Fruit fly (Drosophila melanogaster): Measurements from ENCODE around the gene AdamTS-A.

The AdamTS-A gene

dm6 chr3R:15494302-15494701 is 18.3 kb upstream of the AdamTS-A start, which contains the start of gene maca:
Gene maca (plus strand): TSS chr3R:15494602.
- TF ChIP-seq Pif1A (GFP tag; optimal IDR thresholded peaks at IDR 0.05) (no peak), Ets98B (GFP tag; IDR thresholded peaks at IDR 0.05) (no peak), Pif1B (GFP tag; optimal IDR thresholded peaks at IDR 0.05) (no peak), CG10348 (GFP tag; IDR thresholded peaks at IDR 0.05) (no peak), CG8159 (tag; optimal IDR thresholded peaks at IDR 0.05) (no peak), CG12605 (GFP tag; IDR thresholded peaks at IDR 0.05) (no peak), gl (tag; optimal IDR thresholded peaks at IDR 0.05) (no peak), rn (GFP tag; IDR thresholded peaks at IDR 0.05) (no peak), CG32121 (GFP tag; IDR thresholded peaks at IDR 0.05) (no peak)

- TF ChIP-seq CG14655 (GFP tag; optimal IDR thresholded peaks at IDR 0.05) (no peak), CG8159 (tag; optimal IDR thresholded peaks at IDR 0.05) (no peak), Pif1B (GFP tag; optimal IDR thresholded peaks at IDR 0.05) (no peak), CG13204 (GFP tag; optimal IDR thresholded peaks at IDR 0.05) (no peak), CG17806 (tag; optimal IDR thresholded peaks at IDR 0.05) (no peak), CG10348 (GFP tag; IDR thresholded peaks at IDR 0.05) (no peak), Pif1A (GFP tag; optimal IDR thresholded peaks at IDR 0.05) (no peak), D1 (tag; optimal IDR thresholded peaks at IDR 0.05) (no peak), rn (GFP tag; IDR thresholded peaks at IDR 0.05) (no peak), CG15710 (tag; optimal IDR thresholded peaks at IDR 0.05) (no peak), CG34367 (tag; optimal IDR thresholded peaks at IDR 0.05) (no peak), Ets98B (GFP tag; IDR thresholded peaks at IDR 0.05) (no peak), CG12605 (GFP tag; IDR thresholded peaks at IDR 0.05) (no peak), EcR (GFP tag; optimal IDR thresholded peaks at IDR 0.05) (no peak), CG9948 (tag; optimal IDR thresholded peaks at IDR 0.05) (no peak)
These were observed 17.2 kb upstream of the AdamTS-A start for dm6 chr3R:15493211-15493610.

- TF ChIP-seq CG17806 (tag; optimal IDR thresholded peaks at IDR 0.05), result no peak
- no peak for TF ChIP-seq Pif1B (GFP tag; optimal IDR thresholded peaks at IDR 0.05)
- TF ChIP-seq Ets98B (GFP tag; IDR thresholded peaks at IDR 0.05), result no peak
- no peak for TF ChIP-seq CG9948 (tag; optimal IDR thresholded peaks at IDR 0.05)
- no peak for TF ChIP-seq EcR (GFP tag; optimal IDR thresholded peaks at IDR 0.05)
- TF ChIP-seq fd96Ca (GFP tag; IDR thresholded peaks at IDR 0.05), result no peak
- TF ChIP-seq CG32121 (GFP tag; IDR thresholded peaks at IDR 0.05), result no peak
- TF ChIP-seq CG8301 (tag; optimal IDR thresholded peaks at IDR 0.05), result no peak
- no peak for TF ChIP-seq D1 (tag; optimal IDR thresholded peaks at IDR 0.05)
- TF ChIP-seq CG14655 (GFP tag; optimal IDR thresholded peaks at IDR 0.05), result no peak
- no peak for TF ChIP-seq rn (GFP tag; IDR thresholded peaks at IDR 0.05)
- TF ChIP-seq CG34367 (tag; optimal IDR thresholded peaks at IDR 0.05), result no peak
- TF ChIP-seq CG10348 (GFP tag; IDR thresholded peaks at IDR 0.05), result no peak
- TF ChIP-seq CG12605 (GFP tag; IDR thresholded peaks at IDR 0.05), result no peak
- no peak for TF ChIP-seq CG15710 (tag; optimal IDR thresholded peaks at IDR 0.05)
- no peak for TF ChIP-seq Snoo (tag; optimal IDR thresholded peaks at IDR 0.05)
- no peak for TF ChIP-seq Pif1A (GFP tag; optimal IDR thresholded peaks at IDR 0.05)
These were observed 9.9 kb upstream of the AdamTS-A start, which contains the start of gene obe for dm6 chr3R:15485866-15486265. Gene obe (plus strand): TSS chr3R:15486050.

dm6 chr3R:15485296-15485695 is 9.3 kb upstream of the AdamTS-A start, which contains the start of gene Trissin:
Gene Trissin (minus strand): TSS chr3R:15485396.
- TF ChIP-seq CG9948 (tag; optimal IDR thresholded peaks at IDR 0.05), result no peak
- TF ChIP-seq fd96Ca (GFP tag; IDR thresholded peaks at IDR 0.05), result no peak
- TF ChIP-seq D1 (tag; optimal IDR thresholded peaks at IDR 0.05), result no peak
- no peak for TF ChIP-seq CG12605 (GFP tag; IDR thresholded peaks at IDR 0.05)
- no peak for TF ChIP-seq gl (tag; optimal IDR thresholded peaks at IDR 0.05)
- no peak for TF ChIP-seq CG10348 (GFP tag; IDR thresholded peaks at IDR 0.05)
- TF ChIP-seq Ets98B (GFP tag; IDR thresholded peaks at IDR 0.05), result no peak
- no peak for TF ChIP-seq CG34367 (tag; optimal IDR thresholded peaks at IDR 0.05)
- TF ChIP-seq CG17806 (tag; optimal IDR thresholded peaks at IDR 0.05), result no peak
- no peak for TF ChIP-seq CG8159 (tag; optimal IDR thresholded peaks at IDR 0.05)
- no peak for TF ChIP-seq CG14655 (GFP tag; optimal IDR thresholded peaks at IDR 0.05)
- TF ChIP-seq rn (GFP tag; IDR thresholded peaks at IDR 0.05), result no peak
- TF ChIP-seq Pif1A (GFP tag; optimal IDR thresholded peaks at IDR 0.05), result no peak
- no peak for TF ChIP-seq EcR (GFP tag; optimal IDR thresholded peaks at IDR 0.05)
- no peak for TF ChIP-seq CG4496 (GFP tag; IDR thresholded peaks at IDR 0.05)
- TF ChIP-seq CG8301 (tag; optimal IDR thresholded peaks at IDR 0.05), result no peak
- TF ChIP-seq Pif1B (GFP tag; optimal IDR thresholded peaks at IDR 0.05), result no peak
- no peak for TF ChIP-seq CG13204 (GFP tag; optimal IDR thresholded peaks at IDR 0.05)

- no peak for TF ChIP-seq CG32121 (GFP tag; IDR thresholded peaks at IDR 0.05)
- TF ChIP-seq CG13204 (GFP tag; optimal IDR thresholded peaks at IDR 0.05), result no peak
- no peak for TF ChIP-seq gl (tag; optimal IDR thresholded peaks at IDR 0.05)
- no peak for TF ChIP-seq EcR (GFP tag; optimal IDR thresholded peaks at IDR 0.05)
- TF ChIP-seq rn (GFP tag; IDR thresholded peaks at IDR 0.05), result no peak
- no peak for TF ChIP-seq Pif1B (GFP tag; optimal IDR thresholded peaks at IDR 0.05)
- TF ChIP-seq CG34367 (tag; optimal IDR thresholded peaks at IDR 0.05), result no peak
- TF ChIP-seq CG10348 (GFP tag; IDR thresholded peaks at IDR 0.05), result no peak
- no peak for TF ChIP-seq CG15710 (tag; optimal IDR thresholded peaks at IDR 0.05)
- no peak for TF ChIP-seq CG8159 (tag; optimal IDR thresholded peaks at IDR 0.05)
- TF ChIP-seq Snoo (tag; optimal IDR thresholded peaks at IDR 0.05), result no peak
- no peak for TF ChIP-seq Ets98B (GFP tag; IDR thresholded peaks at IDR 0.05)
- no peak for TF ChIP-seq CG4496 (GFP tag; IDR thresholded peaks at IDR 0.05)
- TF ChIP-seq CG8301 (tag; optimal IDR thresholded peaks at IDR 0.05), result no peak
- TF ChIP-seq CG9948 (tag; optimal IDR thresholded peaks at IDR 0.05), result no peak
- TF ChIP-seq fd96Ca (GFP tag; IDR thresholded peaks at IDR 0.05), result no peak
- TF ChIP-seq CG17806 (tag; optimal IDR thresholded peaks at IDR 0.05), result no peak
- TF ChIP-seq CG12605 (GFP tag; IDR thresholded peaks at IDR 0.05), result no peak
- no peak for TF ChIP-seq CG14655 (GFP tag; optimal IDR thresholded peaks at IDR 0.05)
These were observed 6.9 kb upstream of the AdamTS-A start, which contains the start of gene Rh6 for dm6 chr3R:15482858-15483257. Gene Rh6 (plus strand): TSS chr3R:15483158.

dm6 chr3R:15481606-15482005 is 5.6 kb upstream of the AdamTS-A start, which contains the start of gene B9d1:
Gene B9d1 (plus strand): TSS chr3R:15481906.
- TF ChIP-seq CG15710 (tag; optimal IDR thresholded peaks at IDR 0.05), result no peak
- no peak for TF ChIP-seq Snoo (tag; optimal IDR thresholded peaks at IDR 0.05)
- TF ChIP-seq CG14655 (GFP tag; optimal IDR thresholded peaks at IDR 0.05), result no peak
- no peak for TF ChIP-seq D1 (tag; optimal IDR thresholded peaks at IDR 0.05)
- no peak for TF ChIP-seq Pif1A (GFP tag; optimal IDR thresholded peaks at IDR 0.05)
- no peak for TF ChIP-seq rn (GFP tag; IDR thresholded peaks at IDR 0.05)
- TF ChIP-seq fd96Ca (GFP tag; IDR thresholded peaks at IDR 0.05), result no peak
- no peak for TF ChIP-seq CG17806 (tag; optimal IDR thresholded peaks at IDR 0.05)
- TF ChIP-seq gl (tag; optimal IDR thresholded peaks at IDR 0.05), result no peak
- no peak for TF ChIP-seq EcR (GFP tag; optimal IDR thresholded peaks at IDR 0.05)
- TF ChIP-seq CG12605 (GFP tag; IDR thresholded peaks at IDR 0.05), result no peak
- no peak for TF ChIP-seq CG13204 (GFP tag; optimal IDR thresholded peaks at IDR 0.05)
- no peak for TF ChIP-seq CG10348 (GFP tag; IDR thresholded peaks at IDR 0.05)
- TF ChIP-seq Ets98B (GFP tag; IDR thresholded peaks at IDR 0.05), result no peak
- TF ChIP-seq CG32121 (GFP tag; IDR thresholded peaks at IDR 0.05), result no peak
- no peak for TF ChIP-seq CG34367 (tag; optimal IDR thresholded peaks at IDR 0.05)
- TF ChIP-seq CG8159 (tag; optimal IDR thresholded peaks at IDR 0.05), result no peak
- TF ChIP-seq CG9948 (tag; optimal IDR thresholded peaks at IDR 0.05), result no peak
- no peak for TF ChIP-seq Pif1B (GFP tag; optimal IDR thresholded peaks at IDR 0.05)
- TF ChIP-seq CG4496 (GFP tag; IDR thresholded peaks at IDR 0.05), result no peak
